Worm (Caenorhabditis elegans): ENCODE data around the gene Y44A6D.3.

ce11 chrV:20802906-20803305 is 10.7 kb upstream of the Y44A6D.3 start, which contains the start of gene Y44A6D.5:
- TF ChIP-seq ama-1 (optimal IDR thresholded peaks at IDR 0.05), result no peak
- TF ChIP-seq T23F11.4 (GFP tag; optimal IDR thresholded peaks at IDR 0.05), result no peak
